Worm (Caenorhabditis elegans) whole organism, early embryonic: ENCODE data around the gene Y47D3B.4.

Source experiments
- F13C5.2 ChIP-seq: sonication (generic microtip); optimal IDR thresholded peaks from 2 replicates; lab custom pipeline; 2017; ENCODE audit warnings: mild to moderate bottlenecking, missing genetic modification characterization, inconsistent platforms, missing compliant biosample characterization
- ama-1 ChIP-seq: fragments of 150-350 bp; optimal IDR thresholded peaks from 2 replicates; lab custom pipeline; 2014
- ets-7 ChIP-seq: sonication (generic microtip); optimal IDR thresholded peaks from 2 replicates; lab custom pipeline; 2016; ENCODE audit warnings: missing genotype, missing genetic modification characterization, missing compliant biosample characterization
- hmbx-1 ChIP-seq: sonication (generic microtip); optimal IDR thresholded peaks from 2 replicates; lab custom pipeline; 2016; ENCODE audit warnings: mild to moderate bottlenecking, missing genetic modification characterization, missing compliant biosample characterization
- pes-1 ChIP-seq: fragments of 200-800 bp; sonication (Bioruptor generic); IDR thresholded peaks from 2 replicates; pipeline ENCODE4 v1.3.6; 2022; ENCODE audit warnings: missing genetic modification reagents, missing genetic modification characterization, missing compliant biosample characterization
- tbx-11 ChIP-seq: fragments of 200-800 bp; sonication (Bioruptor generic); IDR thresholded peaks from 2 replicates; pipeline ENCODE4 v1.3.6; 2022; ENCODE audit warnings: missing genetic modification characterization, missing compliant biosample characterization

- no peak for TF ChIP-seq F13C5.2
- no peak for TF ChIP-seq pes-1
- no peak for TF ChIP-seq ama-1
- TF ChIP-seq ets-7 (tag; lab: Kevin White, UChicago): no peak
- no peak for TF ChIP-seq tbx-11 (GFP tag; lab: Robert Waterston, UW)
- no peak for TF ChIP-seq hmbx-1
Measured at ce11 chrIII:11381922-11382321, 23.2 kb upstream of the Y47D3B.4 start, which contains the start of gene subs-4.
